Fruit fly (Drosophila melanogaster) whole organism, adult: Measurements from ENCODE around the gene lcs.

ENCODE experiments used
- CG11617 ChIP-seq: fragments of 200-800 bp; sonication (Bioruptor generic); optimal IDR thresholded peaks from 2 replicates; lab custom pipeline; 2017; ENCODE audit warnings: mild to moderate bottlenecking, missing biosample characterization, missing genetic modification reagents, missing genetic modification characterization
- CG12768 ChIP-seq: fragments of 200-800 bp; sonication (Bioruptor generic); optimal IDR thresholded peaks from 2 replicates; lab custom pipeline; 2017; ENCODE audit warnings: missing biosample characterization, missing genetic modification characterization, mild to moderate bottlenecking, moderate library complexity, missing genetic modification reagents
- CG14711 ChIP-seq: fragments of 200-800 bp; sonication (Bioruptor generic); optimal IDR thresholded peaks from 2 replicates; lab custom pipeline; 2018; ENCODE audit warnings: missing biosample characterization, mild to moderate bottlenecking, missing genetic modification characterization, moderate library complexity
- CG1620 ChIP-seq: fragments of 200-800 bp; sonication (Bioruptor generic); optimal IDR thresholded peaks from 2 replicates; lab custom pipeline; 2016; ENCODE audit warnings: missing biosample characterization, missing genetic modification characterization
- CG33017 ChIP-seq: fragments of 200-800 bp; sonication (Bioruptor generic); optimal IDR thresholded peaks from 2 replicates; lab custom pipeline; 2018; ENCODE audit warnings: missing biosample characterization, mild to moderate bottlenecking, missing genetic modification characterization, moderate library complexity
- CG5204 ChIP-seq: fragments of 200-800 bp; sonication (Bioruptor generic); optimal IDR thresholded peaks from 2 replicates; lab custom pipeline; 2016; ENCODE audit warnings: missing biosample characterization, missing genetic modification characterization
- CG7045 ChIP-seq: fragments of 200-800 bp; sonication (Bioruptor generic); optimal IDR thresholded peaks from 2 replicates; lab custom pipeline; 2017; ENCODE audit warnings: missing biosample characterization, mild to moderate bottlenecking, missing genetic modification characterization
- CG7101 ChIP-seq: fragments of 200-800 bp; sonication (Bioruptor generic); optimal IDR thresholded peaks from 2 replicates; lab custom pipeline; 2018; ENCODE audit warnings: missing biosample characterization, mild to moderate bottlenecking, missing genetic modification characterization, moderate library complexity
- Clk ChIP-seq: fragments of 200-800 bp; sonication (Bioruptor generic); optimal IDR thresholded peaks from 2 replicates; lab custom pipeline; 2017; ENCODE audit warnings: missing biosample characterization, missing genetic modification characterization
- Crg-1 ChIP-seq: fragments of 200-800 bp; sonication (Bioruptor generic); optimal IDR thresholded peaks from 2 replicates; lab custom pipeline; 2016; ENCODE audit warnings: missing biosample characterization, missing genetic modification characterization
- Hr96 ChIP-seq: fragments of 200-800 bp; sonication (Bioruptor generic); optimal IDR thresholded peaks from 2 replicates; lab custom pipeline; 2016; ENCODE audit warnings: missing biosample characterization, missing genetic modification characterization
- Mnt ChIP-seq: fragments of 200-800 bp; sonication (Bioruptor generic); optimal IDR thresholded peaks from 2 replicates; lab custom pipeline; 2016; ENCODE audit warnings: missing biosample characterization, mild to moderate bottlenecking, missing genetic modification characterization
- bab1 ChIP-seq: fragments of 200-800 bp; sonication (Bioruptor generic); optimal IDR thresholded peaks from 3 replicates; lab custom pipeline; 2019; ENCODE audit warnings: missing biosample characterization, mild to moderate bottlenecking, missing genetic modification characterization, moderate library complexity
- cic ChIP-seq: fragments of 200-800 bp; sonication (Bioruptor generic); optimal IDR thresholded peaks from 2 replicates; lab custom pipeline; 2017; ENCODE audit warnings: missing biosample characterization, mild to moderate bottlenecking, missing genetic modification characterization, moderate library complexity
- cnc ChIP-seq, 2 experiments: fragments of >200 bp; optimal IDR thresholded peaks; 2 replicates each; lab custom pipeline; 2017
- kay ChIP-seq: fragments of 200-800 bp; sonication (Bioruptor generic); peaks from one replicate; lab custom pipeline; 2016; ENCODE audit warnings: missing biosample characterization, missing genetic modification characterization, borderline replicate concordance
- ovo ChIP-seq: fragments of 200-800 bp; sonication (Bioruptor generic); optimal IDR thresholded peaks from 2 replicates; lab custom pipeline; 2016; ENCODE audit warnings: missing biosample characterization, missing genetic modification characterization
- pad ChIP-seq: fragments of 200-800 bp; sonication (Bioruptor generic); optimal IDR thresholded peaks from 3 replicates; lab custom pipeline; 2017; ENCODE audit warnings: missing biosample characterization, missing genetic modification characterization, mild to moderate bottlenecking, moderate library complexity, missing genetic modification reagents
- tj ChIP-seq: fragments of 200-800 bp; sonication (Bioruptor generic); optimal IDR thresholded peaks from 3 replicates; lab custom pipeline; 2017; ENCODE audit warnings: missing biosample characterization, mild to moderate bottlenecking, missing genetic modification characterization, moderate library complexity
- toe ChIP-seq: fragments of 200-800 bp; sonication (Bioruptor generic); optimal IDR thresholded peaks from 2 replicates; lab custom pipeline; 2016; ENCODE audit warnings: missing biosample characterization, missing genetic modification characterization

The lcs gene

DNA sequence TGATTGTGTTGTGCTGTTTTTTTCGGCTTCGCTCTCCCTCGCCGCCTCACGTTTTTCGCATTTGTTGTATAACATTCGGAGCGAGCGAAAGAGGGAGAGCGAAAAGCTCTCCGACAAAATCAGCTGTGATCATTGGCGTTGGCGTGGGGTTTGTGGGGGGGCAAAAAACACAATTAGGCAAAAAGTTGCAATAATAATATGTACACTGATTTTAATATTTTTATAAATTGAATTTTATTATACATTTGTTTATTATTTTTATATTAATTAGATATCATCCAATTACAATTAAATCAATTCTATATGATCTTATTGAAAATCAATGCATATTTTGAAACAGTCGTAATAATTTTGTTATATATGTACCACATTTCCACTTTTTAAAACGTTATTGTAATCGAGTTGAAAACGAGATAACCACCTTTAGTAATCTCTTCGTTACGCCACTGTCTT lies 21.5 kb downstream of the lcs start:
- TF ChIP-seq ovo (GFP tag; lab: Kevin White, UChicago), result no peak
- TF ChIP-seq bab1 (GFP tag; lab: Kevin White, UChicago), result peak; percentile 84
- TF ChIP-seq toe (GFP tag; lab: Kevin White, UChicago), result no peak
- TF ChIP-seq Clk, result no peak
- peak; percentile 16 for TF ChIP-seq tj (GFP tag; lab: Kevin White, UChicago)
- no peak for TF ChIP-seq cnc (optimal IDR thresholded peaks at IDR 0.05; lab: Kevin White, UChicago)
- peak; percentile 26 for TF ChIP-seq CG33017 (tag; lab: Kevin White, UChicago)
- TF ChIP-seq CG5204, result no peak
- TF ChIP-seq CG11617 (GFP tag; lab: Kevin White, UChicago), result no peak
- TF ChIP-seq Crg-1 (GFP tag; lab: Kevin White, UChicago), result peak; percentile 1
- no peak for TF ChIP-seq CG1620
- TF ChIP-seq CG14711 (tag; lab: Kevin White, UChicago), result peak; percentile 55
- peak; percentile 17 for TF ChIP-seq Mnt (GFP tag; lab: Kevin White, UChicago)
- no peak for TF ChIP-seq cic (GFP tag; lab: Kevin White, UChicago)
- no peak for TF ChIP-seq kay (GFP tag; lab: Kevin White, UChicago)
- no peak for TF ChIP-seq pad
- no peak for TF ChIP-seq CG12768 (GFP tag; lab: Kevin White, UChicago)
- no peak for TF ChIP-seq Hr96 (GFP tag; lab: Kevin White, UChicago)
- no peak for TF ChIP-seq CG7045
- TF ChIP-seq CG7101 (tag; lab: Kevin White, UChicago), result peak; percentile 35

DNA sequence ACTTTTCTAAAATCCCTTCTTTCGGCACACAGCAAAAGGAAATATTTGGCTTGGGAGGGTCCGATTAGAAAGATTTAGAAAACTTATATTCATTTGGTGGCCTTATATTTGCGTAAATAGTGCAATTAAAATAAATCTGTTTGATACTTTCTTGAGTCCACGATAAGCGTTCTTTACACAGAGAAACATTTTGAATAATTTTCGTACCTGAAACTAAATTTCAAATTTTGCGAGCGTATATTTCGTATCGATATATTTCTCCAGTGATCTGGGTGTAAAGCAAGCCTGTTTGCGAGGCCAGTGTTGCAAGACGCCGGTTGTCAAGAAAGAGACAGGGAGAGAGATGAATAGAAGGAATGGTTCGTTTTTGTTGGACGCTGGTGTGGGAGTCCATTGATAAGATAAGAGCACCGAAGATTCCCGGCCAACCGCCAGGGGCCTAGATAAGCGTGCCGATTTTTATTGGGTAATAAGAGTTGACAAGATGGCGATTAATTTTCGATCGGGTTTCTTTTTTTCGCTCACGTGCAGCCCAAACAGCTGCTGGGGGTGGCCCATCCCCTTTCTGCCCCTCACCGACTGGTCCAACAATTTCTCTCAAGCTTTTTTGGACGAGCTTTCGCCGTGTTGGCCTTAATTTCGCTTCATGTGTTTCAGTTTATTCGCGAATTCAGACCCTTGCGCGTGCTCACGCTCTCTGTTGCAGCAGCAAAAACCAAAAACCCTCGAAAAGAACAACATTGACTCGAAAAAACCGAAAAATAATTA lies 23.3 kb downstream of the lcs start, which contains the start of gene slgA:
Gene slgA (plus strand): TSS at position 344 of the 768 bp plus-strand sequence.
- TF ChIP-seq CG33017 (tag; lab: Kevin White, UChicago) (no peak), cic (GFP tag; lab: Kevin White, UChicago) (peak; percentile 44), kay (GFP tag; lab: Kevin White, UChicago) (peak; percentile 51), CG7101 (tag; lab: Kevin White, UChicago) (peak; percentile 73), Hr96 (GFP tag; lab: Kevin White, UChicago) (peak; percentile 77), Clk (peak; percentile 40), CG12768 (GFP tag; lab: Kevin White, UChicago) (peak; percentile 36), pad (peak; percentile 84), CG11617 (GFP tag; lab: Kevin White, UChicago) (no peak), bab1 (GFP tag; lab: Kevin White, UChicago) (no peak), tj (GFP tag; lab: Kevin White, UChicago) (no peak), cnc (optimal IDR thresholded peaks at IDR 0.05; lab: Kevin White, UChicago) (no peak), CG5204 (peak; percentile 8), toe (GFP tag; lab: Kevin White, UChicago) (peak; percentile 17), ovo (GFP tag; lab: Kevin White, UChicago) (peak; percentile 55), CG14711 (tag; lab: Kevin White, UChicago) (peak; percentile 52), CG7045 (no peak), Mnt (GFP tag; lab: Kevin White, UChicago) (peak; percentile 83), Crg-1 (GFP tag; lab: Kevin White, UChicago) (peak; percentile 72), CG1620 (peak; percentile 83)

DNA sequence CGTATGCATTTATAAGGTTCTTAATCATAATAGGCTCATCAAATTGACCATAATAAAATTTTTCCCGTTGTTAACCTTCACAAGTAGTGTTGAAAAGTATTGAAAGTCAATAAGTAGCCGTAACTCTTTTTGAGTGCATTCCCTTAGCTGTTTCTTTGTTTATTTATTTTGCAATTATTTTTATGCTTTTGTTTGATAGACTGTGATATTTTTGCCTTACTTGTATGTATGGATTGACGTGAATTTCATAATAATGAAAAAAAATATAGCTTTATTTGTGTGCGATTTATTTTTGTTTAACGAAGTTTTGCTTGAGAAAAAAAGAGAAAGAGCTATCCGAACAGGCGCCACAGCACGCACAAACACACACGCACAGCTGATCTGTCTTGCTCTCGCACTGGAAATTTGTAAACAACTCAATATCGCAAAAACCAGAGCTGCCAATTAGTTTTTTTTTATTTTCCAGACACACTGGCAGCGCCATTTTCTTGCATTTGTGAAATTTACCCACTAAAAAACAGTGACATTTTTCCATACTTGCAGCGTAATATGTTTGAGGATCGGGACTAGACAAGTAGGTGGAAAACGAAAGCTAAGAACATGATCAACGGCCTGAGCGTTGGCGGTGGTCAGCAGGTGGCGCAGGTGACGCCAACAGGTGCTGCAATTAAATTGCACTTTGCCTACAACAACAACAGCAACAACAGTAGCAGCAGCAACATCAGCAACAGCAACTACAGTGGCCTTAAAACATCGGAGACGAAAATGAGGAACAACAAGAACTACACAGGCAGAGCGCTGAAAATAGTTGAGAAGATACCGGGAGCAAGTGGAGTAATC lies 27.7 kb downstream of the lcs start:
- peak; percentile 30 for TF ChIP-seq tj (GFP tag; lab: Kevin White, UChicago)
- no peak for TF ChIP-seq pad
- no peak for TF ChIP-seq kay (GFP tag; lab: Kevin White, UChicago)
- no peak for TF ChIP-seq Clk
- TF ChIP-seq CG33017 (tag; lab: Kevin White, UChicago), result no peak
- no peak for TF ChIP-seq CG14711 (tag; lab: Kevin White, UChicago)
- no peak for TF ChIP-seq Hr96 (GFP tag; lab: Kevin White, UChicago)
- TF ChIP-seq CG7045, result no peak
- TF ChIP-seq bab1 (GFP tag; lab: Kevin White, UChicago), result no peak
- TF ChIP-seq cnc (optimal IDR thresholded peaks at IDR 0.05; lab: Kevin White, UChicago), result no peak
- TF ChIP-seq CG11617 (GFP tag; lab: Kevin White, UChicago), result no peak
- TF ChIP-seq Mnt (GFP tag; lab: Kevin White, UChicago), result peak; percentile 21
- TF ChIP-seq CG5204, result peak; percentile 5
- peak; percentile 24 for TF ChIP-seq CG12768 (GFP tag; lab: Kevin White, UChicago)
- peak; percentile 6 for TF ChIP-seq ovo (GFP tag; lab: Kevin White, UChicago)
- no peak for TF ChIP-seq cic (GFP tag; lab: Kevin White, UChicago)
- TF ChIP-seq CG1620, result peak; percentile 27
- TF ChIP-seq CG7101 (tag; lab: Kevin White, UChicago), result peak; percentile 14
- TF ChIP-seq Crg-1 (GFP tag; lab: Kevin White, UChicago), result no peak
- TF ChIP-seq toe (GFP tag; lab: Kevin White, UChicago), result no peak

DNA sequence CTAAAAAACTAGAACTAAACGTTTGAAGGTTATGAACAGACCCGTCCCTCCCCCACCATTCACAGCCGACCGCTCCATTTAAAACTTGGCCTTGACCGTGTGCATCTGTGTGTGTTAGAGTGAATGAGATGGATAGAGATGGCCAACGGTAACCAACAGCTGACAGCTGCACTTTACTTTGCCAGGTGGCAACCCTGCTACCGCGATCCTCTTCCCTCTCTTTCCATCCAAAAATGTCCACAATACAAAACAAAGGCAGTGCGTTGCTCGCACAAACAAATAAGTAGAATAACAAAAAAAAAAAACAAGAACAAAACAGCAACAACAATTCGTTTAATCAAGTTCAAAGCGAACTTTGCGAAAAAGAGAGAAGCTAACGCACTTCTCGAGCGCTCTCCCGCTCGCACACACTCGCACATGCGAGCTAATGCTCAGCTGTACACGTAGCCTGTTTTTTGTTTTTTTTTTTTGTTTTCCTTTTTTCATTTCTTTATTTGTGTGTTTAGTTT lies 28.7 kb downstream of the lcs start:
- TF ChIP-seq CG12768 (GFP tag; lab: Kevin White, UChicago) (no peak), CG7045 (no peak), ovo (GFP tag; lab: Kevin White, UChicago) (peak; percentile 94), Mnt (GFP tag; lab: Kevin White, UChicago) (peak; percentile 73), Crg-1 (GFP tag; lab: Kevin White, UChicago) (no peak), CG33017 (tag; lab: Kevin White, UChicago) (no peak), toe (GFP tag; lab: Kevin White, UChicago) (no peak), CG5204 (no peak), tj (GFP tag; lab: Kevin White, UChicago) (peak; percentile 93), CG1620 (peak; percentile 21), kay (GFP tag; lab: Kevin White, UChicago) (no peak), CG11617 (GFP tag; lab: Kevin White, UChicago) (no peak), Hr96 (GFP tag; lab: Kevin White, UChicago) (no peak), pad (peak; percentile 3), CG14711 (tag; lab: Kevin White, UChicago) (peak; percentile 78), cnc (optimal IDR thresholded peaks at IDR 0.05; lab: Kevin White, UChicago) (no peak), CG7101 (tag; lab: Kevin White, UChicago) (peak; percentile 20), Clk (no peak), cic (GFP tag; lab: Kevin White, UChicago) (peak; percentile 69)
